Fruit fly (Drosophila melanogaster) whole organism, embryonic: ENCODE results near the gene Ak3.

Experiments
- Abd-B ChIP-seq: fragments of 200-800 bp; sonication (Bioruptor generic); optimal IDR thresholded peaks from 2 replicates; lab custom pipeline; 2018; ENCODE audit warnings: missing biosample characterization, mild to moderate bottlenecking, missing genetic modification characterization, moderate library complexity
- CG11695 ChIP-seq: fragments of 200-800 bp; sonication (Bioruptor generic); IDR thresholded peaks from 3 replicates; pipeline ENCODE4 v1.3.6; 2022; ENCODE audit warnings: missing biosample characterization, missing genetic modification characterization
- CG12391 ChIP-seq: fragments of 200-800 bp; sonication (Bioruptor generic); optimal IDR thresholded peaks from 3 replicates; lab custom pipeline; 2018; ENCODE audit warnings: missing biosample characterization, mild to moderate bottlenecking, missing genetic modification characterization, moderate library complexity
- Chrac-16 ChIP-seq: fragments of 200-800 bp; sonication (Bioruptor generic); optimal IDR thresholded peaks from 3 replicates; lab custom pipeline; 2016; ENCODE audit warnings: missing biosample characterization, missing genetic modification characterization
- Hr39 ChIP-seq: fragments of >200 bp; optimal IDR thresholded peaks from 2 replicates; lab custom pipeline; 2017
- NfI ChIP-seq: fragments of 200-800 bp; sonication (Bioruptor generic); optimal IDR thresholded peaks from 3 replicates; lab custom pipeline; 2018; ENCODE audit warnings: missing biosample characterization, mild to moderate bottlenecking, missing genetic modification characterization, moderate library complexity
- eyg ChIP-seq: fragments of 200-800 bp; sonication (Bioruptor generic); optimal IDR thresholded peaks from 3 replicates; lab custom pipeline; 2016; ENCODE audit warnings: missing biosample characterization, missing genetic modification characterization
- gcm2 ChIP-seq: fragments of 200-800 bp; sonication (Bioruptor generic); optimal IDR thresholded peaks from 2 replicates; lab custom pipeline; 2016; ENCODE audit warnings: missing biosample characterization, missing genetic modification characterization
- gem ChIP-seq: fragments of 200-800 bp; sonication (Bioruptor generic); optimal IDR thresholded peaks from 2 replicates; lab custom pipeline; 2019; ENCODE audit warnings: missing biosample characterization, mild to moderate bottlenecking, missing genetic modification characterization, moderate library complexity
- grn ChIP-seq: fragments of 200-800 bp; sonication (Bioruptor generic); optimal IDR thresholded peaks from 3 replicates; lab custom pipeline; 2017; ENCODE audit warnings: missing biosample characterization, missing genetic modification characterization
- gt ChIP-seq: fragments of 200-800 bp; sonication (Bioruptor generic); IDR thresholded peaks from 2 replicates; pipeline ENCODE4 v1.3.6; 2022; ENCODE audit warnings: missing biosample characterization, missing genetic modification characterization
- kni ChIP-seq: fragments of 200-800 bp; sonication (Bioruptor generic); optimal IDR thresholded peaks from 3 replicates; lab custom pipeline; 2017; ENCODE audit warnings: mild to moderate bottlenecking, missing biosample characterization, missing genetic modification reagents, missing genetic modification characterization
- otp ChIP-seq: fragments of 200-800 bp; sonication (Bioruptor generic); IDR thresholded peaks from 3 replicates; pipeline ENCODE4, ENCODE4 v1.3.6; 2022; ENCODE audit warnings: missing biosample characterization, missing genetic modification characterization

DNA sequence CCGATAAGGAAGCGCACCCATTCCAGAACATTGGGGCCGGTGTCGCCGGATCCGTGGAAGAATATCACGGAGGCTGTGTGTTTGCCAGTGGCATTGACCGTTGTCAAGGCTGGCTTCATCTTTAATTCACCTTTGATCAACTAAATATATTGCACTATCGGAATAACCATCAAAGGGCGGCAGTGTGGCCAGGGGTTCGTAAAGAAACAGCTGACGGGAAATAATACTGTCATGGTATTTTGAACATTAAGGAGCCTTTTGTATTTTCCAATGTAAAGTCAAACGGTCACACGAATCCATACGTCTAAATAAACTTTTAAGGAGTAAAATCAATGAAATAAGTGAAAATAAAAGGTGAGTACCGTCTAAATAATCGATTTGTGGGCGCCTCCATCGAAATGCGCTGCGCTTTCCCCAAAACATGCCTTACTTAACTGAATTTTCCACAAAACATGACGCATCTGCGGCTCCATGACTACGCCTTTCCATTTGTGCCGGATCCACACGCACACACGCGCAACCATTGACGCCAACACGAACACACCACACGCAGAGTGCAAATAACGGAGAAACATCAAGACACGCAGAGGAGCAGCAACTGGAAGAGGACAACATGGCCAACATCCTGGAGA, 35.0 kb downstream of the Ak3 start, which contains the start of the genes CG6567 and CG4511:
- TF ChIP-seq gem (tag; lab: Kevin White, UChicago) (no peak), CG11695 (GFP tag; lab: Robert Waterston, UW) (no peak), otp (GFP tag; lab: Robert Waterston, UW) (no peak), Chrac-16 (GFP tag; lab: Kevin White, UChicago) (no peak), NfI (GFP tag; lab: Kevin White, UChicago) (no peak), gcm2 (GFP tag; lab: Kevin White, UChicago) (no peak), kni (GFP tag; lab: Kevin White, UChicago) (no peak), CG12391 (tag; lab: Kevin White, UChicago) (no peak), Abd-B (no peak), grn (GFP tag; lab: Kevin White, UChicago) (peak; percentile 93), eyg (GFP tag; lab: Kevin White, UChicago) (no peak), Hr39 (lab: Kevin White, UChicago) (no peak), gt (GFP tag; lab: Robert Waterston, UW) (no peak)
